Worm (Caenorhabditis elegans): Measurements from ENCODE around the gene F44E2.9.

F44E2.9 gene

ce11 chrIII:8867922-8868655 is 17.8 kb upstream of the F44E2.9 start:
- TF ChIP-seq pes-1 (GFP tag; IDR thresholded peaks at IDR 0.05) (no peak), aly-1 (tag; optimal IDR thresholded peaks at IDR 0.05) (no peak), ets-7 (tag; optimal IDR thresholded peaks at IDR 0.05) (no peak), B0310.2 (tag; optimal IDR thresholded peaks at IDR 0.05) (no peak), tbx-11 (GFP tag; IDR thresholded peaks at IDR 0.05) (no peak), scrt-1 (GFP tag; IDR thresholded peaks at IDR 0.05) (no peak), ceh-13 (GFP tag; optimal IDR thresholded peaks at IDR 0.05) (no peak), flt-1 (GFP tag; IDR thresholded peaks at IDR 0.05) (no peak), ceh-36 (tag; optimal IDR thresholded peaks at IDR 0.05) (no peak), sea-1 (GFP tag; conservative IDR thresholded peaks at IDR 0.05) (no peak), hmbx-1 (tag; optimal IDR thresholded peaks at IDR 0.05) (no peak), tbx-37 (GFP tag; conservative IDR thresholded peaks at IDR 0.05) (no peak), tra-4 (tag; optimal IDR thresholded peaks at IDR 0.05) (no peak), hnd-1 (tag; optimal IDR thresholded peaks at IDR 0.05) (no peak), ama-1 (optimal IDR thresholded peaks at IDR 0.05) (no peak), F13C5.2 (tag; optimal IDR thresholded peaks at IDR 0.05) (no peak), hmg-4 (GFP tag; optimal IDR thresholded peaks at IDR 0.05) (no peak)

- no peak for TF ChIP-seq sea-1 (GFP tag; conservative IDR thresholded peaks at IDR 0.05)
- no peak for TF ChIP-seq B0310.2 (tag; optimal IDR thresholded peaks at IDR 0.05)
- TF ChIP-seq hmbx-1 (tag; optimal IDR thresholded peaks at IDR 0.05), result no peak
- TF ChIP-seq hnd-1 (tag; optimal IDR thresholded peaks at IDR 0.05), result no peak
Observed at ce11 chrIII:8866983-8867842, 16.9 kb upstream of the F44E2.9 start.

- TF ChIP-seq hnd-1 (tag; optimal IDR thresholded peaks at IDR 0.05) (no peak), B0310.2 (tag; optimal IDR thresholded peaks at IDR 0.05) (no peak), hmg-4 (GFP tag; optimal IDR thresholded peaks at IDR 0.05) (no peak), scrt-1 (GFP tag; IDR thresholded peaks at IDR 0.05) (no peak), F13C5.2 (tag; optimal IDR thresholded peaks at IDR 0.05) (no peak), ceh-36 (tag; optimal IDR thresholded peaks at IDR 0.05) (no peak), tbx-11 (GFP tag; IDR thresholded peaks at IDR 0.05) (no peak), hmbx-1 (tag; optimal IDR thresholded peaks at IDR 0.05) (no peak), tra-4 (tag; optimal IDR thresholded peaks at IDR 0.05) (no peak), flt-1 (GFP tag; IDR thresholded peaks at IDR 0.05) (no peak), ets-7 (tag; optimal IDR thresholded peaks at IDR 0.05) (no peak), sea-1 (GFP tag; conservative IDR thresholded peaks at IDR 0.05) (no peak), ceh-13 (GFP tag; optimal IDR thresholded peaks at IDR 0.05) (no peak)
Observed at ce11 chrIII:8866038-8866437, 15.7 kb upstream of the F44E2.9 start.

- TF ChIP-seq tbx-11 (GFP tag; IDR thresholded peaks at IDR 0.05) (0 out of 2 replicates have a peak, but pooled peaks have one; percentile 21), scrt-1 (GFP tag; IDR thresholded peaks at IDR 0.05) (0 out of 2 replicates have a peak, but pooled peaks have one; percentile 54), sea-1 (GFP tag; conservative IDR thresholded peaks at IDR 0.05) (peak; percentile 34; the same call in 1 of the 2 replicates), ama-1 (optimal IDR thresholded peaks at IDR 0.05) (peak; percentile 81), F13C5.2 (tag; optimal IDR thresholded peaks at IDR 0.05) (no peak), aly-1 (tag; optimal IDR thresholded peaks at IDR 0.05) (peak; percentile 68), tbx-37 (GFP tag; conservative IDR thresholded peaks at IDR 0.05) (no peak), hmg-4 (GFP tag; optimal IDR thresholded peaks at IDR 0.05) (peak; percentile 77), B0310.2 (tag; optimal IDR thresholded peaks at IDR 0.05) (peak; percentile 57)
Observed at ce11 chrIII:8865294-8865766, 15.0 kb upstream of the F44E2.9 start.

- TF ChIP-seq aly-1 (tag; optimal IDR thresholded peaks at IDR 0.05), result no peak
- no peak for TF ChIP-seq pes-1 (GFP tag; IDR thresholded peaks at IDR 0.05)
- TF ChIP-seq F13C5.2 (tag; optimal IDR thresholded peaks at IDR 0.05), result no peak
- TF ChIP-seq B0310.2 (tag; optimal IDR thresholded peaks at IDR 0.05), result no peak
- no peak for TF ChIP-seq hmbx-1 (tag; optimal IDR thresholded peaks at IDR 0.05)
- no peak for TF ChIP-seq flt-1 (GFP tag; IDR thresholded peaks at IDR 0.05)
- TF ChIP-seq ama-1 (optimal IDR thresholded peaks at IDR 0.05), result no peak
Observed at ce11 chrIII:8858482-8858881, 8.2 kb upstream of the F44E2.9 start.

ce11 chrIII:8851961-8852360 is 1.6 kb upstream of the F44E2.9 start, which contains the start of gene plg-1:
plg-1 (plus strand) TSS chrIII:8852261.
- TF ChIP-seq flt-1 (GFP tag; IDR thresholded peaks at IDR 0.05) (no peak), B0310.2 (tag; optimal IDR thresholded peaks at IDR 0.05) (no peak), hnd-1 (tag; optimal IDR thresholded peaks at IDR 0.05) (no peak), tbx-11 (GFP tag; IDR thresholded peaks at IDR 0.05) (no peak), sea-1 (GFP tag; conservative IDR thresholded peaks at IDR 0.05) (no peak), pes-1 (GFP tag; IDR thresholded peaks at IDR 0.05) (no peak), ceh-36 (tag; optimal IDR thresholded peaks at IDR 0.05) (no peak), tra-4 (tag; optimal IDR thresholded peaks at IDR 0.05) (no peak), hmbx-1 (tag; optimal IDR thresholded peaks at IDR 0.05) (no peak), tbx-37 (GFP tag; conservative IDR thresholded peaks at IDR 0.05) (no peak), aly-1 (tag; optimal IDR thresholded peaks at IDR 0.05) (no peak), ama-1 (optimal IDR thresholded peaks at IDR 0.05) (no peak), F13C5.2 (tag; optimal IDR thresholded peaks at IDR 0.05) (no peak), scrt-1 (GFP tag; IDR thresholded peaks at IDR 0.05) (no peak)

ce11 chrIII:8849507-8849906 is 825 bp downstream of the F44E2.9 start, which contains the start of gene F44E2.8:
F44E2.8 (minus strand) TSS chrIII:8849877.
- TF ChIP-seq F13C5.2 (tag; optimal IDR thresholded peaks at IDR 0.05) (no peak), tra-4 (tag; optimal IDR thresholded peaks at IDR 0.05) (no peak), B0310.2 (tag; optimal IDR thresholded peaks at IDR 0.05) (no peak), sea-1 (GFP tag; conservative IDR thresholded peaks at IDR 0.05) (no peak), hmg-4 (GFP tag; optimal IDR thresholded peaks at IDR 0.05) (no peak), ceh-13 (GFP tag; optimal IDR thresholded peaks at IDR 0.05) (no peak), scrt-1 (GFP tag; IDR thresholded peaks at IDR 0.05) (no peak), ets-7 (tag; optimal IDR thresholded peaks at IDR 0.05) (no peak), tbx-37 (GFP tag; conservative IDR thresholded peaks at IDR 0.05) (no peak), aly-1 (tag; optimal IDR thresholded peaks at IDR 0.05) (no peak), pes-1 (GFP tag; IDR thresholded peaks at IDR 0.05) (no peak), tbx-11 (GFP tag; IDR thresholded peaks at IDR 0.05) (no peak), ama-1 (optimal IDR thresholded peaks at IDR 0.05) (no peak), hnd-1 (tag; optimal IDR thresholded peaks at IDR 0.05) (no peak), flt-1 (GFP tag; IDR thresholded peaks at IDR 0.05) (no peak), hmbx-1 (tag; optimal IDR thresholded peaks at IDR 0.05) (no peak), ceh-36 (tag; optimal IDR thresholded peaks at IDR 0.05) (no peak)

Data from whole organism, early embryonic.